Worm (Caenorhabditis elegans) whole organism, young adult: Measurements from ENCODE around the gene ZK1067.3.

Experiments
- B0035.1 ChIP-seq: sonication (generic microtip); optimal IDR thresholded peaks from 2 replicates; lab custom pipeline; 2016; ENCODE audit warnings: missing genetic modification characterization, mild to moderate bottlenecking, missing compliant biosample characterization, missing genotype, missing genetic modification reagents
- F23B12.7 ChIP-seq: sonication (generic microtip); optimal IDR thresholded peaks from 2 replicates; lab custom pipeline; 2017; ENCODE audit warnings: missing genetic modification characterization, mild to moderate bottlenecking, missing compliant biosample characterization, antibody characterized with exemption, moderate library complexity; ENCODE audit not compliant: insufficient read depth
- F39B2.1 ChIP-seq: fragments of 200-800 bp; sonication (Bioruptor generic); IDR thresholded peaks from 2 replicates; pipeline ENCODE4 v1.3.6; 2022; ENCODE audit warnings: missing genetic modification reagents, missing genetic modification characterization, missing compliant biosample characterization
- F49E8.2 ChIP-seq: sonication (generic microtip); optimal IDR thresholded peaks from 3 replicates; lab custom pipeline; 2017; ENCODE audit warnings: missing genetic modification characterization, mild to moderate bottlenecking, missing compliant biosample characterization, antibody characterized with exemption, moderate library complexity; ENCODE audit not compliant: insufficient read depth
- F57A8.1 ChIP-seq: fragments of 200-800 bp; sonication (Bioruptor generic); optimal IDR thresholded peaks from 2 replicates; lab custom pipeline; 2018; ENCODE audit warnings: mild to moderate bottlenecking, missing genetic modification characterization, moderate library complexity, missing compliant biosample characterization
- F57C9.4 ChIP-seq: sonication (generic microtip); optimal IDR thresholded peaks from 2 replicates; lab custom pipeline; 2017; ENCODE audit warnings: mild to moderate bottlenecking, missing genetic modification characterization, missing compliant biosample characterization
- K11D2.4 ChIP-seq: fragments of 200-800 bp; sonication (Bioruptor generic); IDR thresholded peaks from 2 replicates; pipeline ENCODE4 v1.3.6; 2022; ENCODE audit warnings: missing genetic modification reagents, missing genetic modification characterization, missing compliant biosample characterization
- K12H6.12 ChIP-seq: fragments of 200-800 bp; sonication (Bioruptor generic); optimal IDR thresholded peaks from 2 replicates; lab custom pipeline; 2018; ENCODE audit warnings: mild to moderate bottlenecking, missing genetic modification characterization, missing compliant biosample characterization
- T07F8.4 ChIP-seq: sonication (generic microtip); optimal IDR thresholded peaks from 2 replicates; lab custom pipeline; 2016; ENCODE audit warnings: mild to moderate bottlenecking, missing genetic modification characterization, moderate library complexity, missing compliant biosample characterization
- T26A5.8 ChIP-seq: sonication (generic microtip); optimal IDR thresholded peaks from 2 replicates; lab custom pipeline; 2016; ENCODE audit warnings: missing genetic modification characterization, missing compliant biosample characterization
- Y53F4B.3 ChIP-seq: fragments of 200-800 bp; sonication (Bioruptor generic); IDR thresholded peaks from 2 replicates; pipeline ENCODE4 v1.3.6; 2022; ENCODE audit warnings: missing genetic modification reagents, missing genetic modification characterization, missing compliant biosample characterization
- Y56A3A.18 ChIP-seq: fragments of 200-800 bp; sonication (Bioruptor generic); IDR thresholded peaks from 2 replicates; pipeline ENCODE4 v1.3.6; 2022; ENCODE audit warnings: missing genetic modification reagents, missing genetic modification characterization, missing compliant biosample characterization
- Y67H2A.10 ChIP-seq: fragments of 200-800 bp; sonication (Bioruptor generic); conservative IDR thresholded peaks from 2 replicates; pipeline ENCODE4 v1.3.6; 2022; ENCODE audit warnings: missing genetic modification reagents, missing genetic modification characterization, missing compliant biosample characterization
- Y95B8A.8 ChIP-seq: fragments of 200-800 bp; sonication (Bioruptor generic); IDR thresholded peaks from 2 replicates; pipeline ENCODE4 v1.3.6; 2022; ENCODE audit warnings: missing genetic modification reagents, missing genetic modification characterization, missing compliant biosample characterization
- attf-3 ChIP-seq: fragments of 200-800 bp; sonication (Bioruptor generic); conservative IDR thresholded peaks from 2 replicates; pipeline ENCODE4 v1.3.6; 2022; ENCODE audit warnings: missing genetic modification reagents, missing genetic modification characterization, missing compliant biosample characterization
- bed-1 ChIP-seq: fragments of 200-800 bp; sonication (Bioruptor generic); IDR thresholded peaks from 2 replicates; pipeline ENCODE4 v1.3.6; 2022; ENCODE audit warnings: missing genetic modification reagents, missing genetic modification characterization, missing compliant biosample characterization
- ceh-40 ChIP-seq: fragments of 200-800 bp; sonication (Bioruptor generic); IDR thresholded peaks from 2 replicates; pipeline ENCODE4 v1.3.6; 2022; ENCODE audit warnings: missing genetic modification characterization, missing compliant biosample characterization
- ceh-58 ChIP-seq: fragments of 200-800 bp; sonication (Bioruptor generic); IDR thresholded peaks from 2 replicates; pipeline ENCODE4 v1.3.6; 2022; ENCODE audit warnings: missing genetic modification characterization, missing compliant biosample characterization
- dpl-1 ChIP-seq: fragments of 150-350 bp; optimal IDR thresholded peaks from 2 replicates; lab custom pipeline; 2014; ENCODE audit warnings: missing biosample characterization, missing genetic modification reagents, missing genetic modification characterization
- egl-44 ChIP-seq: fragments of 200-800 bp; sonication (Bioruptor generic); IDR thresholded peaks from 2 replicates; pipeline ENCODE4 v1.3.6; 2022; ENCODE audit warnings: missing genetic modification reagents, missing genetic modification characterization, missing compliant biosample characterization
- egrh-3 ChIP-seq: fragments of 200-800 bp; sonication (Bioruptor generic); IDR thresholded peaks from 2 replicates; pipeline ENCODE4 v1.3.6; 2022; ENCODE audit warnings: missing genetic modification reagents, missing genetic modification characterization, missing compliant biosample characterization
- gei-17 ChIP-seq: fragments of 200-800 bp; sonication (Bioruptor generic); optimal IDR thresholded peaks from 2 replicates; lab custom pipeline; 2018; ENCODE audit warnings: mild to moderate bottlenecking, missing genetic modification characterization, missing compliant biosample characterization
- hlh-26 ChIP-seq: fragments of 200-800 bp; sonication (Bioruptor generic); conservative IDR thresholded peaks from 2 replicates; pipeline ENCODE4 v1.3.6; 2022; ENCODE audit warnings: missing genetic modification reagents, missing genetic modification characterization, missing compliant biosample characterization
- hrde-1 ChIP-seq: sonication (generic microtip); optimal IDR thresholded peaks from 2 replicates; lab custom pipeline; 2016; ENCODE audit warnings: missing genetic modification characterization, mild to moderate bottlenecking, missing compliant biosample characterization, moderate library complexity, missing genotype, missing genetic modification reagents, borderline replicate concordance
- lin-40 ChIP-seq: sonication (generic microtip); optimal IDR thresholded peaks from 2 replicates; lab custom pipeline; 2016; ENCODE audit warnings: missing genetic modification characterization, mild to moderate bottlenecking, missing compliant biosample characterization, missing genotype, missing genetic modification reagents
- lir-1 ChIP-seq: fragments of 200-800 bp; sonication (Bioruptor generic); conservative IDR thresholded peaks from 2 replicates; pipeline ENCODE4 v1.3.6; 2022; ENCODE audit warnings: missing genetic modification reagents, missing genetic modification characterization, missing compliant biosample characterization
- lsl-1 ChIP-seq: fragments of 200-800 bp; sonication (Bioruptor generic); optimal IDR thresholded peaks from 2 replicates; lab custom pipeline; 2018; ENCODE audit warnings: mild to moderate bottlenecking, missing genetic modification characterization, moderate library complexity, missing compliant biosample characterization
- mxl-1 ChIP-seq: sonication (generic microtip); optimal IDR thresholded peaks from 2 replicates; lab custom pipeline; 2016; ENCODE audit warnings: missing genetic modification characterization, missing compliant biosample characterization
- nhr-90 ChIP-seq: sonication (generic microtip); optimal IDR thresholded peaks from 2 replicates; lab custom pipeline; 2016; ENCODE audit warnings: missing genotype, mild to moderate bottlenecking, missing genetic modification characterization, missing compliant biosample characterization
- pbrm-1 ChIP-seq: fragments of 200-800 bp; sonication (Bioruptor generic); IDR thresholded peaks from 2 replicates; pipeline ENCODE4 v1.3.6; 2022; ENCODE audit warnings: missing genetic modification reagents, missing genetic modification characterization, missing compliant biosample characterization
- pha-4 ChIP-seq: fragments of 150-350 bp; sonication (generic microtip); optimal IDR thresholded peaks from 2 replicates; lab custom pipeline; 2014; ENCODE audit warnings: missing biosample characterization, missing genetic modification reagents, missing genetic modification characterization
- repo-1 ChIP-seq: sonication (generic microtip); optimal IDR thresholded peaks from 2 replicates; lab custom pipeline; 2017; ENCODE audit warnings: mild to moderate bottlenecking, missing genetic modification characterization, missing compliant biosample characterization
- snpc-1.3 ChIP-seq: sonication (generic microtip); optimal IDR thresholded peaks from 2 replicates; lab custom pipeline; 2017; ENCODE audit warnings: missing genetic modification characterization, mild to moderate bottlenecking, missing compliant biosample characterization, antibody characterized with exemption, moderate library complexity, missing genotype, missing genetic modification reagents; ENCODE audit not compliant: insufficient read depth
- snpc-4 ChIP-seq, 5 experiments: fragments of 150-350 bp in 1 of 5; sonication (generic microtip) in 4 of 5; optimal IDR thresholded peaks; 2 replicates each; lab custom pipeline; 2014 to 2018; ENCODE audit warnings: missing genetic modification characterization in 5 of 5, missing biosample characterization in 3 of 5, antibody characterized with exemption in 2 of 5, mild to moderate bottlenecking in 2 of 5, missing compliant biosample characterization in 2 of 5, missing genotype in 2 of 5, moderate library complexity in 2 of 5, missing genetic modification reagents in 1 of 5
- zim-3 ChIP-seq: sonication (generic microtip); optimal IDR thresholded peaks from 2 replicates; lab custom pipeline; 2017; ENCODE audit warnings: mild to moderate bottlenecking, missing genetic modification characterization, moderate library complexity, missing compliant biosample characterization
- ztf-18 ChIP-seq: sonication (generic microtip); optimal IDR thresholded peaks from 2 replicates; lab custom pipeline; 2016; ENCODE audit warnings: missing genotype, mild to moderate bottlenecking, missing genetic modification characterization, missing compliant biosample characterization
- ztf-6 ChIP-seq: fragments of 200-800 bp; sonication (Bioruptor generic); IDR thresholded peaks from 2 replicates; pipeline ENCODE4 v1.3.6; 2022; ENCODE audit warnings: missing genetic modification reagents, missing genetic modification characterization, missing compliant biosample characterization

The ZK1067.3 gene

DNA sequence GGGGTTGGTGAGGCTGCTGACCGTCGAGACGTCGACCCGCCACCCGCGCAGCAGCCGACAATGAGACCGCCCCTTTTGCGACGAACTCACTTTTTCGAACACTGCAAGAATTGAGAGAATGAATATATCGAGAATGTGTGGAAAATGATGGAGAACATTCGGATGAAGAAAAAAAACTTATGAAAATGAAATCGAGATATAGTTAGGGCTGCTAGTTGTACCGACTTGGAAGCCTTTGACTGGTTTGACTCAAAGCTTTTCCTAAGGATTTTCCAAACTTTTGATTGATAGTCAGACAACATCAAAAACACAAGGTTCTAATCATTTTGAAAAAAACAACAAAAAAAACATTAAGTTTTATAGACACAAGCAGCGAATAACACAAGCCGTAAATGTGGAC, 34.7 kb upstream of the ZK1067.3 start, which contains the start of gene sym-2:
sym-2 (minus strand) TSS at position 101 of the 400 bp plus-strand sequence.
- TF ChIP-seq B0035.1 (tag; lab: Kevin White, UChicago) (no peak), snpc-4 (GFP tag; optimal IDR thresholded peaks at IDR 0.05; lab: Kevin White, UChicago) (no peak), snpc-4 (tag; optimal IDR thresholded peaks at IDR 0.05; lab: Kevin White, UChicago) (no peak), gei-17 (GFP tag; lab: Kevin White, UChicago) (no peak), ztf-6 (GFP tag; lab: Robert Waterston, UW) (no peak), zim-3 (no peak), snpc-1.3 (tag; lab: Kevin White, UChicago) (no peak), pbrm-1 (GFP tag; lab: Robert Waterston, UW) (no peak), F49E8.2 (no peak), attf-3 (GFP tag; lab: Robert Waterston, UW) (no peak), bed-1 (GFP tag; lab: Robert Waterston, UW) (no peak), ztf-18 (tag; lab: Kevin White, UChicago) (no peak), egl-44 (GFP tag; lab: Robert Waterston, UW) (no peak), Y56A3A.18 (GFP tag; lab: Robert Waterston, UW) (no peak), hlh-26 (GFP tag; lab: Robert Waterston, UW) (no peak), ceh-40 (GFP tag; lab: Robert Waterston, UW) (no peak), lir-1 (GFP tag; lab: Robert Waterston, UW) (no peak), pha-4 (tag; lab: Kevin White, UChicago) (no peak), lsl-1 (GFP tag; lab: Kevin White, UChicago) (no peak)

DNA sequence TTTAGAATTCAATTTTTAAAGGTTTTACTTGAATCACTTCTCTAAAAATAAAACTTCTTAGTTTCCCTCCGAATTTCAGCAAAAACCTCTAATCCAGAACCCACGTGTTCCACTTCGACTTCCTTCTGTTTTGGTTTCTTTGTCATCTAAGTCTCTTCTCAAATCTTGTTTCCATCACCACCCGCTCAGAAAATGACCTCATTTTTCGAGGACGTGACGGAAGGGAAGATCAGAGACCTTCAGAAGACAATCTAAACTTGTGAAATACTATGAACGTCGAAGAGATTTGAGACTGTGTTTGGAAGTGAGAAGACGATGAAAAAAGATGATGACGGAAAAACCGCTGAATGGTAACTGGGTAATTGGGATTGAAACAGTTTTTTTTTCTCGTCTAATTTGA, 33.4 kb upstream of the ZK1067.3 start:
- TF ChIP-seq T26A5.8 (tag; lab: Kevin White, UChicago) = no peak
- no peak for TF ChIP-seq Y53F4B.3 (GFP tag; lab: Robert Waterston, UW)
- no peak for TF ChIP-seq lin-40 (tag; lab: Kevin White, UChicago)
- no peak for TF ChIP-seq dpl-1 (GFP tag; lab: Kevin White, UChicago)
- no peak for TF ChIP-seq ceh-58 (GFP tag; lab: Robert Waterston, UW)
- no peak for TF ChIP-seq mxl-1 (tag; lab: Kevin White, UChicago)
- no peak for TF ChIP-seq F49E8.2

ce11 chrII:9190513-9191099, 32.5 kb upstream of the ZK1067.3 start:
- TF ChIP-seq repo-1 (tag; lab: Kevin White, UChicago) (no peak), F39B2.1 (no peak), K12H6.12 (tag; lab: Kevin White, UChicago) (no peak), ceh-40 (GFP tag; lab: Robert Waterston, UW) (0 out of 2 replicates have a peak, but pooled peaks have one; percentile 14), T07F8.4 (tag; lab: Kevin White, UChicago) (no peak)

- TF ChIP-seq F23B12.7 (tag; lab: Kevin White, UChicago) = no peak
- TF ChIP-seq hrde-1 (tag; lab: Kevin White, UChicago) = no peak
- no peak for TF ChIP-seq K11D2.4 (GFP tag; lab: Robert Waterston, UW)
- TF ChIP-seq nhr-90 (tag; lab: Kevin White, UChicago) = no peak
- no peak for TF ChIP-seq Y67H2A.10 (GFP tag; lab: Robert Waterston, UW)
- no peak for TF ChIP-seq egrh-3 (GFP tag; lab: Robert Waterston, UW)
- no peak for TF ChIP-seq F57A8.1
- no peak for TF ChIP-seq Y95B8A.8 (GFP tag; lab: Robert Waterston, UW)
- no peak for TF ChIP-seq F57C9.4 (tag; lab: Kevin White, UChicago)
Observed at ce11 chrII:9194195-9194594, 28.9 kb upstream of the ZK1067.3 start, which contains the start of gene twk-4. Gene twk-4, minus strand, starts transcription at chrII:9194295.
